Fruit fly (Drosophila melanogaster): ENCODE results near the gene CG14664.

DNA sequence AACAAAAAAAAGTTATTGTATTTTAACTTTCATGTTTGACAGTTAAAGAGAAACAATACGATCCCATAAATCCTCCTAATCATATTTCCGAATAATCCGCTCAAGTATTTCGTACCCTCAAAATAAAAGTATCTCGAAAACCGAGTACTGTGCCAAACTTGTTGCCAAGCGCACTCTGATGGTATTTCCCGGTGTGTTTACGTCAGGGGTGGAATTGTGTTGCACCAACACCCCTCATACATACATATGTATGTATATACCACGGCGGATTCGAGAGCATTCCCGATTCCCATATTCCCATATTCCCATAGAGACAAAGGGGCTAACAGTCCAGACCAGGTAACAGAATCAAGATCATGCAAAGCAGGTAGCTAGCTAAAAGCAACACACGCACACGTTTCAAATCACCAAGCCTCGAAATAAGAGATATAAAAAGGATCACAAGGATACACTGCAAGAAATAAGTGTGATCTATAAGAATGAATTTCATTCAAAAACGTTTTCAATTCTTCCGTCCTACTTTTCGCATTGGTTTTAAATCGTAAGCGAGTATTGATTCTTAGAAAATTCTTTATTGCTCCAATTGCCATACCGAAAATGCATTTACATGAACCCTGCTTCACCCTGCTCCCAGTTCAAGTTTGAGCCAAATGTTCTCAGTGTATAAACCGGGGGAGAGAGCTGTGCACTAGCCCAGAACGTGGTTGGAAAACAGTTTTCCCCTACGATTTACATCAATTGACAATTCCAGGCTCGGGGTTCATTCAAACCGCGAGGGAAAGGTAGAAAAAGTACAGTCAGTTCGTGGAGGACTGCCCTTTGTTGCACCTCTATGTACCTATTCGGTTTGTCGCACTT lies 11.8 kb upstream of the CG14664 start:
- TF ChIP-seq h (GFP tag; optimal IDR thresholded peaks at IDR 0.05) (peak; percentile 34), usp (GFP tag; optimal IDR thresholded peaks at IDR 0.05) (no peak), Dfd (GFP tag; optimal IDR thresholded peaks at IDR 0.05) (no peak)

Measured in whole organism, wandering third instar larva.